1 fruit fly cellular context compared by ENCODE assay signal in the genomic region with DNA sequence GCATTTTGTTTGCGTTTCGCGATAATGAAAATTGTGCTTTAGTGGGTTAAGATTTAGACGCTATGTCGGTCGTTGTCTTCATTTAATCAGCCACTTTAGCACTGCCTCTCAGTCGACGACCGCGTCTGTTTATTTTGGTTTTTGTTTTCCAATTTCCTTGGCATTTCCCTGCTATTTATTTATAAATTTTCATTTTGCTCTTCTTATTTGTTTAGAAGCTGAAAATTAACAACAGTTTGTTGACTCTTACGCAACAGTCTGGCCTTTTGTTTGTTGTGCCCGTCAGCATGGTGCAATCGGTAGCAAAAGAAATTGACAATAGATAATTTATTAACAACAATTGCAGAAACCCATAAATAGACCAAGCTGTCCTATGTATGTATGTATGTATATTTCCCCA.
A peak's percentile ranks its signal among the peaks of the same experiment; 100 is the strongest.
TF ChIP-seq lines count a peak whose summit lies in the region.

No protein-coding gene starts in this region.

TF ChIP-seq in whole organism, embryonic, 481 proteins besides CTCF, POLR2A, EP300 and RAD21 (continued from another document):
- TF ChIP-seq CG17568 (GFP tag; optimal IDR thresholded peaks at IDR 0.05; lab: Kevin White, UChicago) (peak; percentile 31), CG6254 (GFP tag; optimal IDR thresholded peaks at IDR 0.05; lab: Kevin White, UChicago) (peak; percentile 49), CG2678 (tag; optimal IDR thresholded peaks at IDR 0.05; lab: Kevin White, UChicago) (peak; percentile 20), Mad (GFP tag; optimal IDR thresholded peaks at IDR 0.05; lab: Kevin White, UChicago) (no peak), CG14710 (tag; optimal IDR thresholded peaks at IDR 0.05; lab: Kevin White, UChicago) (peak; percentile 10), CG13894 (tag; optimal IDR thresholded peaks at IDR 0.05; lab: Kevin White, UChicago) (no peak), onecut (GFP tag; IDR thresholded peaks at IDR 0.05; lab: Robert Waterston, UW) (peak; percentile 3; the same call in 1 of the 2 replicates), CG6689 (GFP tag; IDR thresholded peaks at IDR 0.05; lab: Robert Waterston, UW) (no peak), bcd (GFP tag; optimal IDR thresholded peaks at IDR 0.05; lab: Kevin White, UChicago) (no peak), HLH3B (GFP tag; IDR thresholded peaks at IDR 0.05; lab: Robert Waterston, UW) (peak; percentile 6; the same call in 1 of the 2 replicates), CG17359 (tag; optimal IDR thresholded peaks at IDR 0.05; lab: Kevin White, UChicago) (peak; percentile 39), fd102C (GFP tag; optimal IDR thresholded peaks at IDR 0.05; lab: Kevin White, UChicago) (peak; percentile 42), CkIIα-i1 (GFP tag; IDR thresholded peaks at IDR 0.05; lab: Robert Waterston, UW) (no peak), HHEX (GFP tag; optimal IDR thresholded peaks at IDR 0.05; lab: Kevin White, UChicago) (peak; percentile 18), grau (tag; optimal IDR thresholded peaks at IDR 0.05; lab: Kevin White, UChicago) (no peak), CG7745 (tag; optimal IDR thresholded peaks at IDR 0.05; lab: Kevin White, UChicago) (peak; percentile 37), CG33557 (GFP tag; optimal IDR thresholded peaks at IDR 0.05; lab: Kevin White, UChicago) (peak; percentile 15), CG11695 (GFP tag; IDR thresholded peaks at IDR 0.05; lab: Robert Waterston, UW) (no peak), CG1233 (GFP tag; optimal IDR thresholded peaks at IDR 0.05; lab: Kevin White, UChicago) (peak; percentile 28), CG7357 (GFP tag; IDR thresholded peaks at IDR 0.05; lab: Robert Waterston, UW) (no peak), gem (tag; optimal IDR thresholded peaks at IDR 0.05; lab: Kevin White, UChicago) (peak; percentile 22), Xrp1 (GFP tag; IDR thresholded peaks at IDR 0.05; lab: Robert Waterston, UW) (peak; percentile 56; the same call in 1 of the 2 replicates), trem (tag; optimal IDR thresholded peaks at IDR 0.05; lab: Kevin White, UChicago) (peak; percentile 10), CG3407 (GFP tag; optimal IDR thresholded peaks at IDR 0.05; lab: Kevin White, UChicago) (peak; percentile 38), dati (GFP tag; IDR thresholded peaks at IDR 0.05; lab: Robert Waterston, UW) (no peak), lov (optimal IDR thresholded peaks at IDR 0.05; lab: Kevin White, UChicago) (no peak), lov (GFP tag; IDR thresholded peaks at IDR 0.05; lab: Robert Waterston, UW) (0 out of 3 replicates have a peak, but pooled peaks have one; percentile 43), CG33213 (GFP tag; optimal IDR thresholded peaks at IDR 0.05; lab: Kevin White, UChicago) (peak; percentile 21), Hmx (GFP tag; optimal IDR thresholded peaks at IDR 0.05; lab: Kevin White, UChicago) (no peak), otp (GFP tag; IDR thresholded peaks at IDR 0.05; lab: Robert Waterston, UW) (0 out of 3 replicates have a peak, but pooled peaks have one; percentile 28), Pdp1 (GFP tag; optimal IDR thresholded peaks at IDR 0.05; lab: Kevin White, UChicago) (peak in 1 of 2 experiments; percentile 94), cas (GFP tag; IDR thresholded peaks at IDR 0.05; lab: Robert Waterston, UW) (no peak), CG1792 (GFP tag; optimal IDR thresholded peaks at IDR 0.05; lab: Kevin White, UChicago) (no peak), ATbp (GFP tag; optimal IDR thresholded peaks at IDR 0.05; lab: Kevin White, UChicago) (peak; percentile 45), CG42726 (GFP tag; IDR thresholded peaks at IDR 0.05; lab: Robert Waterston, UW; ENCODE audit: partially characterized antibody) (no peak), stc (GFP tag; IDR thresholded peaks at IDR 0.05; lab: Robert Waterston, UW) (0 out of 2 replicates have a peak, but pooled peaks have one; percentile 42)
TF ChIP-seq in whole organism, embryonic: peak in this region for 38.
